Worm (Caenorhabditis elegans) whole organism, L2 larva: ENCODE measurements around the gene pan-1.

Source experiments
- C34F6.9 ChIP-seq: fragments of 150-350 bp; optimal IDR thresholded peaks from 2 replicates; lab custom pipeline; 2014; ENCODE audit warnings: missing biosample characterization, missing genetic modification characterization
- ama-1 ChIP-seq: fragments of 150-350 bp; optimal IDR thresholded peaks from 2 replicates; lab custom pipeline; 2018; ENCODE audit warnings: inconsistent platforms
- mdl-1 ChIP-seq, 2 experiments: fragments of 150-350 bp in 1 of 2; sonication (generic microtip) in 1 of 2; optimal IDR thresholded peaks; 2 replicates each; lab custom pipeline; 2017; ENCODE audit warnings: missing biosample characterization in 2 of 2, missing genetic modification characterization in 2 of 2
- nhr-77 ChIP-seq: fragments of 150-350 bp; optimal IDR thresholded peaks from 2 replicates; lab custom pipeline; 2014; ENCODE audit warnings: missing biosample characterization, missing genetic modification characterization

DNA sequence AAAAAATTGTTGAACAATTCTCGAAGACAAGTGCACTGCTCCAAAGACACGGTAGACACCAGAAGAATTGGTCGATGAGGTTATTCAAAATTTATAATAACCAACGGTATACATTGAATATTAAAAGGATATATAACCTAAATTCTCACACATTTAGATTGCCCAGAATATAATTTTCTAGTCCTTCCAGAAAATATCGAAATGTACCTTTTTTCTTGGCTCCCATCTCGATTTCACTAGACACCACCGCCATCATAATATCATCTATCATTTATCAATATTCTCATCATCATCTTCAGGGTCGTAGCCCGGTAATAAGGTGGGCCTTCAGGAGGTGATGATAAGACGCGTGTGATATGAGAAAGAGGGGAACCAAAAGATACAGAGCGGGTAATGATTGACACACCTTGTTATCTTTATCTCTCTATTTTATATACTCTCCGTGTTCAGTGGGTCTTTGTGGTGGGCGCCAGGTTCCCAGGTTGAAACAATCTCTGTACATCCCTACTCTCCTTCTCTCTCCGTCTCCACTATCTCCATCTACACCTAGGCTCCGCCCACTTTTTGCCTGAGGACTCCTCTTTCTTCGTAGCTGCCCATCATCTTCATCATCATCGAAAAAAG, 37.7 kb downstream of the pan-1 start, which contains the start of gene mab-21:
- TF ChIP-seq mdl-1 (tag; optimal IDR thresholded peaks at IDR 0.05; lab: Kevin White, UChicago), result no peak
- no peak for TF ChIP-seq C34F6.9
- no peak for TF ChIP-seq ama-1 (lab: Kevin White, UChicago)
- no peak for TF ChIP-seq nhr-77
